Worm (Caenorhabditis elegans): ENCODE measurements around the gene C16C10.2.

DNA sequence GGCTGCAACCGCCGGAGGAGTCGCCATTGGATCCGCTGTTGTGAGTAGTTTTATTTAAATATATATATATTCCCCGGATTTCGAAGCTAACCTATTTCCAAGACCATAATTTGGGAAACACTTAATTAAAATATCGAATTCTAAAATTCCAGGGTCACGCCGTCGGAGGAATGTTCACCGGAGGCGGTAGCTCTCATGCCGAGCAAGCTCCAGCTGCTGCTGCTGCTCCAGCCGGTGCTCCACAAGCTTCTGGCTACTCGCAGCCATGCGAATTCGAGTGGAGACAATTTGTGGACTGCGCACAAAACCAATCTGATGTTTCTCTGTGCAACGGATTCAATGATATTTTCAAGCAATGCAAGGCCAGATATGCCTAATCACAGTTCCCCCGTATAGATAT, 26.2 kb downstream of the C16C10.2 start:
- TF ChIP-seq mml-1 (tag; optimal IDR thresholded peaks at IDR 0.05) (no peak), fos-1 (tag; optimal IDR thresholded peaks at IDR 0.05) (no peak), daf-12 (tag; optimal IDR thresholded peaks at IDR 0.05) (no peak), ztf-11 (tag; optimal IDR thresholded peaks at IDR 0.05) (no peak)
